Fruit fly (Drosophila melanogaster): ENCODE measurements around the gene Ccn.

DNA sequence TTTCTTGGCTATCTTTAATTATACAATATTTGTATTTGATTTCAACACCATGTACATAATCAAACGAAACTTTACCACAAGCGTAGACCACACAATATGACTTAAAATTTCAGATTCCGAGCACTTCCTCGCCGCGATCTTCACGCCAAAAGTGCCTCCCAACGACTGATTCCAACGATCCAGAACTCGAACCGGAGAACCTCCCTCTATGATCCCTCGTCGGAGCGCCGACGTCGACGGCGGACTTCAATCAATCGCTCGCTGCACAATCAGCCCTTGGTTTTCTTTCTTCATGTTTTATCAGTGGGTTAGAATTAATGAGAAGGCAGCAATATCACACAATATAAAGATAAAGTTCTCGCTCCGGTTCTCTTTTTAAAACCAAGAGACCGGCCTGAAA lies 74.2 kb downstream of the Ccn start, which contains the start of the genes Adgf-A and Adgf-A2:
- TF ChIP-seq Mnt (GFP tag; optimal IDR thresholded peaks at IDR 0.05) (no peak), Clk (GFP tag; optimal IDR thresholded peaks at IDR 0.05) (no peak), cic (GFP tag; optimal IDR thresholded peaks at IDR 0.05) (no peak), CG7045 (GFP tag; optimal IDR thresholded peaks at IDR 0.05) (no peak), pad (GFP tag; optimal IDR thresholded peaks at IDR 0.05) (no peak), kay (GFP tag; ENCODE audit: borderline replicate concordance) (no peak), Hr96 (GFP tag; optimal IDR thresholded peaks at IDR 0.05) (no peak), CG11617 (GFP tag; optimal IDR thresholded peaks at IDR 0.05) (no peak), CG12768 (GFP tag; optimal IDR thresholded peaks at IDR 0.05) (no peak), bab1 (GFP tag; optimal IDR thresholded peaks at IDR 0.05) (no peak), CG1620 (GFP tag; optimal IDR thresholded peaks at IDR 0.05) (no peak)
